Worm (Caenorhabditis elegans) whole organism, mixed stage, embryonic: ENCODE results near the gene ptl-1.

Source experiments
- unc-120 ChIP-seq: sonication (generic microtip); optimal IDR thresholded peaks from 2 replicates; lab custom pipeline; 2017; ENCODE audit warnings: missing genetic modification characterization, missing compliant biosample characterization; ENCODE audit not compliant: poor library complexity, severe bottlenecking

Gene ptl-1

DNA sequence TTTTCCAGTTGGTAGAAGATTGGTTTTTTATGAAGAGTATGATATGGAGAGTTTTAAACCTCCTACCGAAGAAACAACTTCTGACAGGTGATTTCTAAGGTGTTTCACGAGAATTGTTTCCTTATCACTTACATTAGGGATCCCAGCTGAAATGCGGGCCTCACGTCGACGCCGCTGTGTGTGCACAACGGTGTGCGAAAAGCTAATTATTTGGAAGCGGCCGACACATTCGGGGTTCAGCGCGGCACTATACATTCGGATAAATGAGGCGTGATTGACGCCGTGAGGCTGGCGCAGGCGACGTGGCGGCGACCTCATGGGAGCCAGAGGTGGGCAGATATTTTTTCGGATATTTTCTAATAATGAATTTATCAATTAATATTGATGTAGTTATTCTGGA is 54.3 kb downstream of the ptl-1 start:
- TF ChIP-seq unc-120 (tag; lab: Kevin White, UChicago): no peak
